Worm (Caenorhabditis elegans) whole organism, L4 larva: ENCODE measurements around the gene T21B10.4.

Experiments used
- ama-1 ChIP-seq: fragments of 150-350 bp; optimal IDR thresholded peaks from 2 replicates; lab custom pipeline; 2014; ENCODE audit warnings: inconsistent platforms, mixed read lengths
- ceh-82 ChIP-seq: sonication (generic microtip); optimal IDR thresholded peaks from 2 replicates; lab custom pipeline; 2017; ENCODE audit warnings: missing biosample characterization, missing genetic modification characterization
- dmd-9 ChIP-seq: fragments of 200-800 bp; sonication (Bioruptor generic); IDR thresholded peaks from 2 replicates; pipeline ENCODE4 v1.3.6; 2022; ENCODE audit warnings: missing genetic modification reagents, missing genetic modification characterization, missing compliant biosample characterization
- dpl-1 ChIP-seq: fragments of 150-350 bp; optimal IDR thresholded peaks from 2 replicates; lab custom pipeline; 2014; ENCODE audit warnings: missing biosample characterization, missing genetic modification reagents, missing genetic modification characterization
- fos-1 ChIP-seq: fragments of 150-350 bp; optimal IDR thresholded peaks from 2 replicates; lab custom pipeline; 2014; ENCODE audit warnings: missing biosample characterization, missing genetic modification characterization
- lin-13 ChIP-seq: fragments of 150-350 bp; optimal IDR thresholded peaks from 2 replicates; lab custom pipeline; 2014; ENCODE audit warnings: missing biosample characterization, missing genetic modification reagents, missing genetic modification characterization
- mep-1 ChIP-seq: fragments of 150-350 bp; sonication (generic microtip); optimal IDR thresholded peaks from 3 replicates; lab custom pipeline; 2014; ENCODE audit warnings: missing biosample characterization, missing genetic modification characterization
- nhr-41 ChIP-seq: fragments of 200-800 bp; sonication (Bioruptor generic); IDR thresholded peaks from 2 replicates; pipeline ENCODE4 v1.3.6; 2022; ENCODE audit warnings: missing genetic modification reagents, missing genetic modification characterization, missing compliant biosample characterization
- skn-1 ChIP-seq: fragments of 150-350 bp; optimal IDR thresholded peaks from 2 replicates; lab custom pipeline; 2014; ENCODE audit warnings: missing biosample characterization, missing genetic modification characterization
- unc-62 ChIP-seq, 3 experiments: fragments of 150-350 bp in 1 of 3; sonication (generic microtip); optimal IDR thresholded peaks in 2 of 3; peaks in 1 of 3; 1 replicate in 1 of 3; 2 replicates in 2 of 3; lab custom pipeline; 2014 to 2017; ENCODE audit warnings: missing biosample characterization in 3 of 3, missing genetic modification characterization in 3 of 3, missing genetic modification reagents in 3 of 3, missing genotype in 1 of 3
- vab-7 ChIP-seq: fragments of 200-800 bp; sonication (Bioruptor generic); IDR thresholded peaks from 2 replicates; pipeline ENCODE4 v1.3.6; 2022; ENCODE audit warnings: missing genetic modification reagents, missing genetic modification characterization, missing compliant biosample characterization
- ztf-11 ChIP-seq: fragments of 150-350 bp; optimal IDR thresholded peaks from 2 replicates; lab custom pipeline; 2014; ENCODE audit warnings: missing biosample characterization, missing genetic modification characterization

DNA sequence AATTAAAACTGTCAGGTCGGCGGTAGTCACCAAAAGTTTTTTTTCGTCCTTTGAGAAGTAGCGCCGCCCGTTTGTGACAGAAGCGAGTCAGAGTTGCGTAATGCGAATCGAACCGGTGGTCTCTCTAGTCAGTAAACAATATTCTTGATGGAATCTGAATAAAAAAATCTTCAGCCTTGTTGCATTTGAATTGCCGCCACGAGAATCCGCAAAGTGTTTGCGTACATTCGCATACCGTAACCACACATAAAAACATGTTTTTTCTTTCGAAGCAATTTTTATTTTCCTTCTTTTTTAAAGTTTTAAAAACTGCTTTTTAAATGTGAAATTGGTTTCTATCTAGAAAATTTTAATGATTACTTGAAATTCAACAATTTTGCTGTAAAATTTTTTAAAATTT is 49.7 kb upstream of the T21B10.4 start:
- TF ChIP-seq skn-1 (tag; lab: Kevin White, UChicago) (no peak), mep-1 (tag; lab: Kevin White, UChicago) (no peak), unc-62 (GFP tag; optimal IDR thresholded peaks at IDR 0.05 in 1 of 2; lab: Kevin White, UChicago) (no peak), unc-62 (tag; optimal IDR thresholded peaks at IDR 0.05; lab: Kevin White, UChicago) (no peak), dpl-1 (GFP tag; lab: Kevin White, UChicago) (peak; percentile 17), dmd-9 (GFP tag; lab: Robert Waterston, UW) (no peak), ceh-82 (tag; lab: Kevin White, UChicago) (no peak), lin-13 (GFP tag; lab: Kevin White, UChicago) (no peak), ama-1 (lab: Kevin White, UChicago) (no peak), fos-1 (tag; lab: Kevin White, UChicago) (no peak), ztf-11 (tag; lab: Kevin White, UChicago) (no peak), vab-7 (GFP tag; lab: Robert Waterston, UW) (no peak), nhr-41 (GFP tag; lab: Robert Waterston, UW) (no peak)
